Fruit fly (Drosophila melanogaster) Kc167 (cell line): ENCODE measurements around the gene CG12483.

Experiments
- Myc ChIP-seq: fragments of >200 bp; optimal IDR thresholded peaks from 2 replicates; lab custom pipeline; 2017; ENCODE audit warnings: missing external identifiers
- Sin3A ChIP-seq: fragments of >200 bp; optimal IDR thresholded peaks from 2 replicates; lab custom pipeline; 2018; ENCODE audit warnings: missing external identifiers
- h ChIP-seq: fragments of >200 bp; optimal IDR thresholded peaks from 3 replicates; lab custom pipeline; 2018; ENCODE audit warnings: missing external identifiers
- insv ChIP-seq: fragments of >200 bp; optimal IDR thresholded peaks from 3 replicates; lab custom pipeline; 2018; ENCODE audit warnings: missing external identifiers
- psq ChIP-seq: fragments of >200 bp; optimal IDR thresholded peaks from 2 replicates; lab custom pipeline; 2017; ENCODE audit warnings: missing external identifiers
- ttk ChIP-seq: sonication (Bioruptor generic); optimal IDR thresholded peaks from 2 replicates; lab custom pipeline; 2017; ENCODE audit warnings: missing external identifiers

- TF ChIP-seq ttk (lab: Kevin White, UChicago): no peak
- no peak for TF ChIP-seq Myc (lab: Kevin White, UChicago)
- TF ChIP-seq h (lab: Kevin White, UChicago): no peak
- TF ChIP-seq Sin3A: no peak
- no peak for TF ChIP-seq psq (lab: Kevin White, UChicago)
- no peak for TF ChIP-seq insv (lab: Kevin White, UChicago)
Observed at dm6 chr3L:131151-131997, 33.2 kb upstream of the CG12483 start.
